Worm (Caenorhabditis elegans): ENCODE data around the gene gcy-37.

Gene gcy-37

DNA sequence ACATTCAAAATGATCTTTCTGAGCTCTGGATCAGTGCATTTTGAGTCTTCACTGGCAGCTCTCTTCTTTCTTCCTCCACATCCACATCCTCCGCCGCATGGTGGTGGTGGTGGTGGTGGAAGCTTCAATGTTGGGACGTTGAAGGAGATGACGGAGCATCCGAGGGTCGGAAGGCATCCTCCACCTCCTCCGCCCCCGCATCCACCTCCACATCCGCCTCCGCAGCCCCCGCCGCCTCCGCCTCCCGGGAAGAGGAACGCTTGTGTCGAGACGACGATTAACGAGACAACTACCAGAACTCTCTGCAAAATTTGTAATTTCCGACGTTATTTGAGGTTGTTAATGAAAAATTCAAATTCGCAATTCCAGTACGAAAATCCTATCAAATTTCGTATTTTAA, 31.6 kb downstream of the gcy-37 start:
- TF ChIP-seq tab-1 (GFP tag; IDR thresholded peaks at IDR 0.05), result no peak
- TF ChIP-seq ztf-29 (GFP tag; IDR thresholded peaks at IDR 0.05), result no peak
- no peak for TF ChIP-seq med-1 (GFP tag; optimal IDR thresholded peaks at IDR 0.05; ENCODE audit: insufficient read depth)
- TF ChIP-seq flt-1 (GFP tag; IDR thresholded peaks at IDR 0.05), result no peak
- no peak for TF ChIP-seq T22C8.4 (GFP tag; IDR thresholded peaks at IDR 0.05)
- no peak for TF ChIP-seq ztf-23 (GFP tag; IDR thresholded peaks at IDR 0.05)
- no peak for TF ChIP-seq cog-1 (tag; optimal IDR thresholded peaks at IDR 0.05)
- no peak for TF ChIP-seq klf-2 (GFP tag; conservative IDR thresholded peaks at IDR 0.05)
- no peak for TF ChIP-seq ref-1 (GFP tag; conservative IDR thresholded peaks at IDR 0.05)

- TF ChIP-seq ztf-29 (GFP tag; IDR thresholded peaks at IDR 0.05), result no peak
- TF ChIP-seq tab-1 (GFP tag; IDR thresholded peaks at IDR 0.05), result no peak
- no peak for TF ChIP-seq cog-1 (tag; optimal IDR thresholded peaks at IDR 0.05)
- TF ChIP-seq ref-1 (GFP tag; conservative IDR thresholded peaks at IDR 0.05), result no peak
- TF ChIP-seq klf-2 (GFP tag; conservative IDR thresholded peaks at IDR 0.05), result no peak
- no peak for TF ChIP-seq T22C8.4 (GFP tag; IDR thresholded peaks at IDR 0.05)
- TF ChIP-seq ztf-23 (GFP tag; IDR thresholded peaks at IDR 0.05), result no peak
- no peak for TF ChIP-seq flt-1 (GFP tag; IDR thresholded peaks at IDR 0.05)
- TF ChIP-seq med-1 (GFP tag; optimal IDR thresholded peaks at IDR 0.05; ENCODE audit: insufficient read depth), result no peak
These were observed 36.5 kb downstream of the gcy-37 start, which contains the start of gene glb-7 for ce11 chrIV:2122488-2122887. glb-7 (plus strand) TSS chrIV:2122788.

DNA sequence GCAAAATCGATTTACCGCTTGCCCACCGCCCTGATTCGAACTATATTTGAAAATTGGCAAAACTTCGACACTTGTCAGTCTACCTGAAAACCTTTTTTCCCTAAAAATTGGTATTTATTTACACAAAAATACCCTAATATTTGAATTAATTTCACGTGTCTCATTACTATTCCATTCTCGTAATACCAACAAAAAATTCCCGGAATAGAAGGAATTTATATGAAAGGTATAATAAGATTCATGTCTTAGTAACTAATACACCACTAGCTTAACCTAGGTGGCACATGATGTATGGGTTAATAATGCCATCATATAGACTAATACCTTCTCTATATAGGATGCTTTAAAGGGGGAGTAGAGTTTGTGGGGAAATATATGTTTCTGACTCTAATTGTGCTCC, 41.7 kb downstream of the gcy-37 start:
- TF ChIP-seq ref-1 (GFP tag; conservative IDR thresholded peaks at IDR 0.05) (no peak), cog-1 (tag; optimal IDR thresholded peaks at IDR 0.05) (no peak), ztf-23 (GFP tag; IDR thresholded peaks at IDR 0.05) (no peak), klf-2 (GFP tag; conservative IDR thresholded peaks at IDR 0.05) (no peak), T22C8.4 (GFP tag; IDR thresholded peaks at IDR 0.05) (no peak)

- no peak for TF ChIP-seq cog-1 (tag; optimal IDR thresholded peaks at IDR 0.05)
These were observed 44.6 kb downstream of the gcy-37 start, which contains the start of gene xbx-4 for ce11 chrIV:2114337-2114736. xbx-4 (plus strand) TSS chrIV:2114637.

DNA sequence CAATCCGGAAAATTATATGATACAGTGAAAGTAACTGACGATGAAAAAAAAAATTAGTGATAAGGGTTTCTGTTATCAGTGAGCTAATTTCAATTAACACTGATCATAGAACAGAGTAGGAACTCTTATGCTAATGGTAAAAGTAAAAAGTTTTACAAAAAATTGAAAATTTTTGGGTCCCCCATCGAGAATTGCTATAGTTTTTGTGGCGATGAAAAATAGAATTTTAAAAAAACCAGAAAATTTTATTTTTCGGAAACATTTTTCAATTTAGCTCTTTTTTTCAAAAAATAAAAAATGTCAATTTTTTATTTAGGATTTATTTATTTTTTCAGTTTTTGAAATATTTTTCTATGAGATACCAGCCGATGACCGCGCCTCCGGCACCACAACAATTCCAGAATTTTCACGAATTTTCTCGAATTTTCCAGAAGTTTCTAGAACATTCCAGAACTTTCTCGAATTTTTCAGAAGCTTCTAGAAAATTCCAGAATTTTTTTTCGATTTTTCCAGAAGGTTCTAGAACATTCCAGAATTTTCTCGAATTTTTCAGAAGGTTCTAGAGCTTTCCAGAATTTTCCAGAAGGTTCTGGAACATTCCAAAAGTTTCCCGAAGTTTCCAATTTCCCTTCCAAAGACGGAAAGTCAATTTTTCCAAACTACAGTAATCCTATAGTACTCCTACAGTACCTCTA, 45.5 kb downstream of the gcy-37 start, which contains the start of gene C23H5.8:
C23H5.8 (minus strand) TSS at position 51 of the 695 bp plus-strand sequence.
- no peak for TF ChIP-seq klf-2 (GFP tag; conservative IDR thresholded peaks at IDR 0.05)
- TF ChIP-seq tab-1 (GFP tag; IDR thresholded peaks at IDR 0.05), result no peak
- no peak for TF ChIP-seq flt-1 (GFP tag; IDR thresholded peaks at IDR 0.05)
- no peak for TF ChIP-seq ztf-23 (GFP tag; IDR thresholded peaks at IDR 0.05)
- TF ChIP-seq cog-1 (tag; optimal IDR thresholded peaks at IDR 0.05), result no peak
- TF ChIP-seq ztf-29 (GFP tag; IDR thresholded peaks at IDR 0.05), result no peak
- TF ChIP-seq ref-1 (GFP tag; conservative IDR thresholded peaks at IDR 0.05), result no peak
- no peak for TF ChIP-seq T22C8.4 (GFP tag; IDR thresholded peaks at IDR 0.05)
- TF ChIP-seq med-1 (GFP tag; optimal IDR thresholded peaks at IDR 0.05; ENCODE audit: insufficient read depth), result no peak

ce11 chrIV:2111300-2111874, 47.6 kb downstream of the gcy-37 start, which contains the start of gene che-6:
che-6 (minus strand) TSS chrIV:2111408.
- TF ChIP-seq T22C8.4 (GFP tag; IDR thresholded peaks at IDR 0.05) (no peak), ref-1 (GFP tag; conservative IDR thresholded peaks at IDR 0.05) (no peak), ztf-23 (GFP tag; IDR thresholded peaks at IDR 0.05) (no peak), tab-1 (GFP tag; IDR thresholded peaks at IDR 0.05) (no peak), ztf-29 (GFP tag; IDR thresholded peaks at IDR 0.05) (no peak), flt-1 (GFP tag; IDR thresholded peaks at IDR 0.05) (no peak), cog-1 (tag; optimal IDR thresholded peaks at IDR 0.05) (no peak), med-1 (GFP tag; optimal IDR thresholded peaks at IDR 0.05; ENCODE audit: insufficient read depth) (no peak), klf-2 (GFP tag; conservative IDR thresholded peaks at IDR 0.05) (no peak)

DNA sequence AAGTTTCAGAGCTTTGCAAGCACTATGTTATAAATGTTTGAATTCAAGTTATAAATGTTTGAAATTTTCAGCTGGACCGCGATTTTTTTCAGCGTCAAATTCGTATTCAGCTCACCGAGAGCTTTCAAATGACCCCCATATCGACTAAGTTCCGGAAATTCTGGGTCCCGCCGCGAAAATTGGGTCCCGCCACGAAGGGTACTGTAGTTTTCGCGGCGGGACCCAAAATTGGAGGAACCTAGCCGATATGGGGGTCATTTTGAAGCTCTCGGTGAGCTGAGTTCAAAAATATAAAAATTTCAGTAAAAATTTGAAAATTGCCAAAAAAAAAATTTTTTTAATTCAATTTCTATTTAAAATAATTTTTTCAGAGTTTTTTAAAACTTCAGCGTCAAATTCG, 52.3 kb downstream of the gcy-37 start:
- TF ChIP-seq ztf-23 (GFP tag; IDR thresholded peaks at IDR 0.05), result no peak
- TF ChIP-seq tab-1 (GFP tag; IDR thresholded peaks at IDR 0.05), result 0 out of 2 replicates have a peak, but pooled peaks have one; percentile 7

ce11 chrIV:2102793-2103192, 56.2 kb downstream of the gcy-37 start, which contains the start of gene C23H5.15:
C23H5.15 (minus strand) TSS chrIV:2102893.
- TF ChIP-seq ref-1 (GFP tag; conservative IDR thresholded peaks at IDR 0.05) (no peak), ztf-29 (GFP tag; IDR thresholded peaks at IDR 0.05) (no peak), ztf-23 (GFP tag; IDR thresholded peaks at IDR 0.05) (no peak), T22C8.4 (GFP tag; IDR thresholded peaks at IDR 0.05) (no peak), cog-1 (tag; optimal IDR thresholded peaks at IDR 0.05) (no peak)

Measured in whole organism, midembryonic.